Worm (Caenorhabditis elegans) whole organism, late embryonic: Measurements from ENCODE around the gene trf-1.

ENCODE experiments used
- C08G9.2 ChIP-seq: sonication (generic microtip); optimal IDR thresholded peaks from 2 replicates; lab custom pipeline; 2016; ENCODE audit warnings: mild to moderate bottlenecking, missing genetic modification characterization, moderate library complexity, missing compliant biosample characterization
- ahr-1 ChIP-seq: sonication (generic microtip); optimal IDR thresholded peaks from 2 replicates; lab custom pipeline; 2016; ENCODE audit warnings: missing genetic modification characterization, missing compliant biosample characterization
- ama-1 ChIP-seq: fragments of 150-350 bp; optimal IDR thresholded peaks from 2 replicates; lab custom pipeline; 2014
- ceh-14 ChIP-seq: sonication (generic microtip); optimal IDR thresholded peaks from 2 replicates; lab custom pipeline; 2016; ENCODE audit warnings: missing genotype, missing genetic modification characterization, missing compliant biosample characterization
- dve-1 ChIP-seq: sonication (generic microtip); optimal IDR thresholded peaks from 2 replicates; lab custom pipeline; 2017; ENCODE audit warnings: antibody characterized with exemption, mild to moderate bottlenecking, missing genetic modification characterization, missing compliant biosample characterization
- fkh-10 ChIP-seq: fragments of 150-350 bp; optimal IDR thresholded peaks from 2 replicates; lab custom pipeline; 2014; ENCODE audit warnings: missing biosample characterization, missing genetic modification reagents, missing genetic modification characterization
- hlh-15 ChIP-seq: sonication (generic microtip); optimal IDR thresholded peaks from 2 replicates; lab custom pipeline; 2016; ENCODE audit warnings: missing genetic modification characterization, missing compliant biosample characterization
- hlh-6 ChIP-seq: sonication (generic microtip); optimal IDR thresholded peaks from 2 replicates; lab custom pipeline; 2016; ENCODE audit warnings: missing genotype, missing genetic modification characterization, missing compliant biosample characterization
- lin-11 ChIP-seq: fragments of 200-800 bp; sonication (Bioruptor generic); optimal IDR thresholded peaks from 2 replicates; lab custom pipeline; 2018; ENCODE audit warnings: mild to moderate bottlenecking, missing genetic modification characterization, missing compliant biosample characterization
- madf-2 ChIP-seq: sonication (generic microtip); optimal IDR thresholded peaks from 2 replicates; lab custom pipeline; 2017; ENCODE audit warnings: missing genetic modification characterization, missing compliant biosample characterization
- pag-3 ChIP-seq: sonication (generic microtip); optimal IDR thresholded peaks from 2 replicates; lab custom pipeline; 2016; ENCODE audit warnings: missing compliant biosample characterization, missing genetic modification characterization, borderline replicate concordance
- pha-4 ChIP-seq: fragments of 150-350 bp; optimal IDR thresholded peaks from 2 replicates; lab custom pipeline; 2018; ENCODE audit warnings: missing biosample characterization, missing genetic modification reagents, missing genetic modification characterization
- pqm-1 ChIP-seq: sonication (generic microtip); optimal IDR thresholded peaks from 2 replicates; lab custom pipeline; 2016; ENCODE audit warnings: missing genetic modification characterization, missing compliant biosample characterization
- syd-9 ChIP-seq: sonication (generic microtip); optimal IDR thresholded peaks from 2 replicates; lab custom pipeline; 2016; ENCODE audit warnings: mild to moderate bottlenecking, missing genetic modification characterization, moderate library complexity, missing compliant biosample characterization

DNA sequence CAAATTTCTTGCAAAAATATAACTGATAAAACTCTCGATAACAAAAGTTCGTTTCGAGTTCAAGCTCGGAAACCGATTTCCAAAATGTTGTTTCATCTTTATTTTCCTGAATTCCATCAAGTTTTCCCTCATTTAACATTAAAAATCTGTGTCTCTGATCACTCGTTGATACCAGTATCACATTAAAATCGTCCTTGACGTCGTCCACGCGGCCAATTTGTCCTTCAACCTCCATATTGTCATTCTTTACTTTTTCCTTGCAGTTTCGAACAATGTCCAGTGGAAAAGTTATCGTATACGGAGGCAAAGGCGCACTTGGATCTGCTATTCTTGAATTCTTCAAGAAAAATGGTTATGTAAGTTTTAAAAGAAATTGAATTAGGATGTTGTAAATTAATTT lies 36.6 kb upstream of the trf-1 start, which contains the start of gene qdpr-1:
- no peak for TF ChIP-seq ama-1 (lab: Kevin White, UChicago)
- no peak for TF ChIP-seq madf-2 (tag; lab: Kevin White, UChicago)
- TF ChIP-seq hlh-15 (tag; lab: Kevin White, UChicago), result no peak
- TF ChIP-seq syd-9 (tag; lab: Kevin White, UChicago), result no peak
- no peak for TF ChIP-seq pag-3 (tag; lab: Kevin White, UChicago)
- TF ChIP-seq pha-4 (tag; lab: Kevin White, UChicago), result no peak
- no peak for TF ChIP-seq ceh-14 (tag; lab: Kevin White, UChicago)
- TF ChIP-seq hlh-6 (tag; lab: Kevin White, UChicago), result no peak
- no peak for TF ChIP-seq lin-11
- TF ChIP-seq ahr-1, result no peak
- TF ChIP-seq C08G9.2 (tag; lab: Kevin White, UChicago), result no peak
- TF ChIP-seq fkh-10 (GFP tag; lab: Kevin White, UChicago), result no peak
- TF ChIP-seq pqm-1 (tag; lab: Kevin White, UChicago), result no peak
- TF ChIP-seq dve-1 (tag; lab: Kevin White, UChicago), result no peak
